Fruit fly (Drosophila melanogaster) whole organism, embryonic: ENCODE results near the gene CG4074.

Experiments used
- Atf3 ChIP-seq: fragments of 200-800 bp; sonication (Bioruptor generic); optimal IDR thresholded peaks from 3 replicates; lab custom pipeline; 2016; ENCODE audit warnings: missing biosample characterization, missing genetic modification characterization
- Atf6 ChIP-seq: fragments of 200-800 bp; sonication (Bioruptor generic); IDR thresholded peaks from 2 replicates; pipeline ENCODE4 v1.3.6; 2022; ENCODE audit warnings: missing biosample characterization, missing genetic modification characterization
- CG10147 ChIP-seq: fragments of 200-800 bp; sonication (Bioruptor generic); optimal IDR thresholded peaks from 2 replicates; lab custom pipeline; 2019; ENCODE audit warnings: missing biosample characterization, mild to moderate bottlenecking, missing genetic modification characterization, moderate library complexity
- CG10979 ChIP-seq: fragments of 200-800 bp; sonication (Bioruptor generic); optimal IDR thresholded peaks from 2 replicates; lab custom pipeline; 2018; ENCODE audit warnings: missing biosample characterization, mild to moderate bottlenecking, missing genetic modification characterization, moderate library complexity
- CG11247 ChIP-seq: fragments of 200-800 bp; sonication (Bioruptor generic); IDR thresholded peaks from 2 replicates; pipeline ENCODE4 v1.3.6; 2022; ENCODE audit warnings: missing biosample characterization, missing genetic modification characterization
- CG11456 ChIP-seq: fragments of 200-800 bp; sonication (Bioruptor generic); IDR thresholded peaks from 3 replicates; pipeline ENCODE4 v1.3.6; 2022; ENCODE audit warnings: missing biosample characterization, missing genetic modification characterization
- CG12391 ChIP-seq: fragments of 200-800 bp; sonication (Bioruptor generic); optimal IDR thresholded peaks from 3 replicates; lab custom pipeline; 2018; ENCODE audit warnings: missing biosample characterization, mild to moderate bottlenecking, missing genetic modification characterization, moderate library complexity
- CG13424 ChIP-seq: fragments of 200-800 bp; sonication (Bioruptor generic); optimal IDR thresholded peaks from 2 replicates; lab custom pipeline; 2019; ENCODE audit warnings: missing biosample characterization, mild to moderate bottlenecking, missing genetic modification characterization, moderate library complexity
- CG13624 ChIP-seq: fragments of 200-800 bp; sonication (Bioruptor generic); optimal IDR thresholded peaks from 2 replicates; lab custom pipeline; 2016; ENCODE audit warnings: missing biosample characterization, missing genetic modification characterization
- CG14050 ChIP-seq: fragments of 200-800 bp; sonication (Bioruptor generic); IDR thresholded peaks from 3 replicates; pipeline ENCODE4 v1.3.6; 2022; ENCODE audit warnings: missing biosample characterization, missing genetic modification characterization
- CG15269 ChIP-seq: fragments of 200-800 bp; sonication (Bioruptor generic); optimal IDR thresholded peaks from 2 replicates; lab custom pipeline; 2018; ENCODE audit warnings: missing biosample characterization, mild to moderate bottlenecking, missing genetic modification characterization, moderate library complexity
- CG1529 ChIP-seq: fragments of 200-800 bp; sonication (Bioruptor generic); optimal IDR thresholded peaks from 3 replicates; lab custom pipeline; 2018; ENCODE audit warnings: missing biosample characterization, missing genetic modification characterization
- CG16815 ChIP-seq: fragments of 200-800 bp; sonication (Bioruptor generic); optimal IDR thresholded peaks from 3 replicates; lab custom pipeline; 2017; ENCODE audit warnings: missing biosample characterization, mild to moderate bottlenecking, missing genetic modification characterization
- CG17568 ChIP-seq: fragments of 200-800 bp; sonication (Bioruptor generic); optimal IDR thresholded peaks from 2 replicates; lab custom pipeline; 2018; ENCODE audit warnings: missing biosample characterization, mild to moderate bottlenecking, missing genetic modification characterization, moderate library complexity
- CG1832 ChIP-seq: fragments of 200-800 bp; sonication (Bioruptor generic); optimal IDR thresholded peaks from 2 replicates; lab custom pipeline; 2017; ENCODE audit warnings: missing biosample characterization, mild to moderate bottlenecking, missing genetic modification characterization, inconsistent platforms
- CG2129 ChIP-seq: fragments of 200-800 bp; sonication (Bioruptor generic); IDR thresholded peaks from 2 replicates; pipeline ENCODE4 v1.3.6; 2022; ENCODE audit warnings: missing biosample characterization, missing genetic modification characterization; ENCODE audit not compliant: partially characterized antibody
- CG2889 ChIP-seq: fragments of 200-800 bp; sonication (Bioruptor generic); IDR thresholded peaks from 3 replicates; pipeline ENCODE4 v1.3.6; 2022; ENCODE audit warnings: missing biosample characterization, missing genetic modification characterization
- CG33557 ChIP-seq: fragments of 200-800 bp; sonication (Bioruptor generic); optimal IDR thresholded peaks from 2 replicates; lab custom pipeline; 2019; ENCODE audit warnings: missing biosample characterization, mild to moderate bottlenecking, missing genetic modification characterization, moderate library complexity
- CG4424 ChIP-seq: fragments of 200-800 bp; sonication (Bioruptor generic); optimal IDR thresholded peaks from 3 replicates; lab custom pipeline; 2016; ENCODE audit warnings: missing biosample characterization, missing genetic modification characterization
- CG6813 ChIP-seq: fragments of 200-800 bp; sonication (Bioruptor generic); optimal IDR thresholded peaks from 2 replicates; lab custom pipeline; 2017; ENCODE audit warnings: missing biosample characterization, missing genetic modification characterization, mild to moderate bottlenecking, moderate library complexity, missing genetic modification reagents
- CG9817 ChIP-seq: fragments of 200-800 bp; sonication (Bioruptor generic); optimal IDR thresholded peaks from 2 replicates; lab custom pipeline; 2018; ENCODE audit warnings: missing biosample characterization, mild to moderate bottlenecking, missing genetic modification characterization, moderate library complexity
- Dip2 ChIP-seq: fragments of 200-800 bp; sonication (Bioruptor generic); IDR thresholded peaks from 2 replicates; pipeline ENCODE4 v1.3.6; 2022; ENCODE audit warnings: missing biosample characterization, missing genetic modification characterization
- Dip3 ChIP-seq: fragments of 200-800 bp; sonication (Bioruptor generic); optimal IDR thresholded peaks from 3 replicates; lab custom pipeline; 2016; ENCODE audit warnings: missing biosample characterization, missing genetic modification characterization
- Hand ChIP-seq: fragments of 200-800 bp; sonication (Bioruptor generic); optimal IDR thresholded peaks from 2 replicates; lab custom pipeline; 2017; ENCODE audit warnings: mild to moderate bottlenecking, missing biosample characterization, missing genetic modification reagents, missing genetic modification characterization
- MESR4 ChIP-seq: fragments of 200-800 bp; sonication (Bioruptor generic); optimal IDR thresholded peaks from 2 replicates; lab custom pipeline; 2018; ENCODE audit warnings: missing biosample characterization, mild to moderate bottlenecking, missing genetic modification characterization, moderate library complexity
- Nf-YC ChIP-seq: fragments of 200-800 bp; optimal IDR thresholded peaks from 3 replicates; lab custom pipeline; 2019; ENCODE audit warnings: missing biosample characterization, mild to moderate bottlenecking, missing genetic modification characterization, moderate library complexity
- NfI ChIP-seq: fragments of 200-800 bp; sonication (Bioruptor generic); optimal IDR thresholded peaks from 3 replicates; lab custom pipeline; 2018; ENCODE audit warnings: missing biosample characterization, mild to moderate bottlenecking, missing genetic modification characterization, moderate library complexity
- Pdp1 ChIP-seq, 2 experiments: fragments of 200-800 bp; sonication (Bioruptor generic); optimal IDR thresholded peaks; 3 replicates each; lab custom pipeline; 2016; ENCODE audit warnings: missing biosample characterization in 2 of 2, missing genetic modification characterization in 2 of 2, mild to moderate bottlenecking in 1 of 2, moderate library complexity in 1 of 2
- Ravus ChIP-seq: fragments of 200-800 bp; sonication (Bioruptor generic); IDR thresholded peaks from 2 replicates; pipeline ENCODE4 v1.3.6; 2022; ENCODE audit warnings: missing biosample characterization, missing genetic modification characterization
- Sox100B ChIP-seq: fragments of 200-800 bp; sonication (Bioruptor generic); optimal IDR thresholded peaks from 3 replicates; lab custom pipeline; 2018; ENCODE audit warnings: missing biosample characterization, mild to moderate bottlenecking, missing genetic modification characterization
- Vsx1 ChIP-seq: fragments of 200-800 bp; sonication (Bioruptor generic); optimal IDR thresholded peaks from 2 replicates; lab custom pipeline; 2017; ENCODE audit warnings: missing biosample characterization, mild to moderate bottlenecking, missing genetic modification characterization, missing genetic modification reagents
- Xrp1 ChIP-seq: fragments of 200-800 bp; sonication (Bioruptor generic); IDR thresholded peaks from 2 replicates; pipeline ENCODE4 v1.3.6; 2022; ENCODE audit warnings: missing biosample characterization, missing genetic modification characterization
- abd-A ChIP-seq: fragments of 200-800 bp; sonication (Bioruptor generic); optimal IDR thresholded peaks from 3 replicates; lab custom pipeline; 2019; ENCODE audit warnings: missing biosample characterization, mild to moderate bottlenecking, missing genetic modification characterization, moderate library complexity
- disco-r ChIP-seq: fragments of 200-800 bp; sonication (Bioruptor generic); optimal IDR thresholded peaks from 2 replicates; lab custom pipeline; 2016; ENCODE audit warnings: missing biosample characterization, missing genetic modification characterization
- fd96Cb ChIP-seq: fragments of 200-800 bp; sonication (Bioruptor generic); optimal IDR thresholded peaks from 2 replicates; lab custom pipeline; 2018; ENCODE audit warnings: missing biosample characterization, mild to moderate bottlenecking, missing genetic modification characterization, moderate library complexity
- hkb ChIP-seq, 2 experiments: fragments of 200-800 bp in 1 of 2; fragments of >200 bp in 1 of 2; sonication (Bioruptor generic) in 1 of 2; IDR thresholded peaks in 1 of 2; optimal IDR thresholded peaks in 1 of 2; 2 replicates each; pipeline versions ENCODE4 v1.3.6 to Lab custom; 2017 to 2022; ENCODE audit warnings: missing biosample characterization in 1 of 2, missing genetic modification characterization in 1 of 2
- ind ChIP-seq: fragments of 200-800 bp; sonication (Bioruptor generic); optimal IDR thresholded peaks from 3 replicates; lab custom pipeline; 2016; ENCODE audit warnings: missing biosample characterization, missing genetic modification characterization
- insv ChIP-seq, 2 experiments: fragments of 200-800 bp; sonication (Bioruptor generic); optimal IDR thresholded peaks; 3 replicates each; lab custom pipeline; 2016 to 2018; ENCODE audit warnings: missing biosample characterization in 2 of 2, missing genetic modification characterization in 2 of 2
- knrl ChIP-seq: fragments of 200-800 bp; sonication (Bioruptor generic); IDR thresholded peaks from 3 replicates; pipeline ENCODE4 v1.3.6; 2022; ENCODE audit warnings: missing biosample characterization, missing genetic modification characterization; ENCODE audit not compliant: partially characterized antibody
- prd ChIP-seq, 3 experiments: fragments of >200 bp in 2 of 3; fragments of 200-800 bp in 1 of 3; sonication (Bioruptor generic) in 1 of 3; optimal IDR thresholded peaks in 2 of 3; IDR thresholded peaks in 1 of 3; 2 replicates in 2 of 3; 3 replicates in 1 of 3; pipeline versions ENCODE4 v1.3.6 to Lab custom; 2017 to 2022; ENCODE audit warnings: missing biosample characterization in 1 of 3, missing genetic modification characterization in 1 of 3
- pros ChIP-seq: fragments of 200-800 bp; sonication (Bioruptor generic); optimal IDR thresholded peaks from 3 replicates; lab custom pipeline; 2019; ENCODE audit warnings: missing biosample characterization, mild to moderate bottlenecking, missing genetic modification characterization, moderate library complexity
- psq ChIP-seq: fragments of 200-800 bp; sonication (Bioruptor generic); optimal IDR thresholded peaks from 2 replicates; lab custom pipeline; 2017; ENCODE audit warnings: missing biosample characterization, missing genetic modification characterization
- sens ChIP-seq: fragments of 200-800 bp; sonication (Bioruptor generic); peaks from one replicate; lab custom pipeline; 2016; ENCODE audit warnings: missing biosample characterization, missing genetic modification characterization
- slou ChIP-seq: fragments of 200-800 bp; sonication (Bioruptor generic); optimal IDR thresholded peaks from 3 replicates; lab custom pipeline; 2016; ENCODE audit warnings: missing biosample characterization, missing genetic modification characterization
- stc ChIP-seq: fragments of 200-800 bp; sonication (Bioruptor generic); IDR thresholded peaks from 2 replicates; pipeline ENCODE4 v1.3.6; 2022; ENCODE audit warnings: missing biosample characterization, missing genetic modification characterization
- stwl ChIP-seq: fragments of 200-800 bp; sonication (Bioruptor generic); optimal IDR thresholded peaks from 3 replicates; lab custom pipeline; 2018; ENCODE audit warnings: missing biosample characterization, mild to moderate bottlenecking, missing genetic modification characterization, moderate library complexity
- yki ChIP-seq: fragments of >200 bp; optimal IDR thresholded peaks from 3 replicates; lab custom pipeline; 2018

The CG4074 gene

dm6 chr3L:20778224-20779063, 9.1 kb upstream of the CG4074 start, which contains the start of the genes Pex16 and Pex14 (continued):
- no peak; the same call in 1 of the 2 replicates for TF ChIP-seq Ravus
- no peak for TF ChIP-seq CG2129 (GFP tag; lab: Robert Waterston, UW)
- no peak for TF ChIP-seq CG6813
- no peak for TF ChIP-seq abd-A (tag; lab: Kevin White, UChicago)
- TF ChIP-seq yki (lab: Kevin White, UChicago), result no peak
- TF ChIP-seq CG1529, result peak; percentile 23
- peak; percentile 69 for TF ChIP-seq Xrp1 (GFP tag; lab: Robert Waterston, UW)
- peak; percentile 60; the same call in 1 of the 2 replicates for TF ChIP-seq Atf6 (GFP tag; lab: Robert Waterston, UW)
- TF ChIP-seq pros (GFP tag; lab: Kevin White, UChicago), result no peak
- TF ChIP-seq knrl (GFP tag; lab: Robert Waterston, UW), result no peak
- peak; percentile 81 for TF ChIP-seq CG2889
- TF ChIP-seq CG13424 (tag; lab: Kevin White, UChicago), result peak; percentile 70
- TF ChIP-seq Sox100B (GFP tag; lab: Kevin White, UChicago), result no peak
- no peak for TF ChIP-seq Hand (GFP tag; lab: Kevin White, UChicago)
- TF ChIP-seq Dip3 (GFP tag; lab: Kevin White, UChicago), result peak; percentile 69
- peak; percentile 58 for TF ChIP-seq fd96Cb (tag; lab: Kevin White, UChicago)
- TF ChIP-seq prd (optimal IDR thresholded peaks at IDR 0.05; lab: Kevin White, UChicago), result no peak
- peak; percentile 83 for TF ChIP-seq prd (GFP tag; IDR thresholded peaks at IDR 0.05; lab: Robert Waterston, UW)
- TF ChIP-seq CG13624 (GFP tag; lab: Kevin White, UChicago), result peak; percentile 78
- peak; percentile 47 for TF ChIP-seq Nf-YC (tag; lab: Kevin White, UChicago)
- peak; percentile 68 for TF ChIP-seq CG15269 (tag; lab: Kevin White, UChicago)
- TF ChIP-seq Pdp1 (GFP tag; optimal IDR thresholded peaks at IDR 0.05; lab: Kevin White, UChicago), result peak; percentile 68 to 82
- peak; percentile 76 for TF ChIP-seq CG9817 (tag; lab: Kevin White, UChicago)
- TF ChIP-seq CG33557, result peak; percentile 6
- peak; percentile 45; the same call in 2 of the 3 replicates for TF ChIP-seq CG14050 (GFP tag; lab: Robert Waterston, UW)
- TF ChIP-seq Dip2 (GFP tag; lab: Robert Waterston, UW), result no peak
- TF ChIP-seq CG11247, result peak; percentile 73
- peak; percentile 75 for TF ChIP-seq Atf3 (GFP tag; lab: Kevin White, UChicago)
- TF ChIP-seq CG17568 (GFP tag; lab: Kevin White, UChicago), result no peak
- no peak for TF ChIP-seq Vsx1
- peak; percentile 48 for TF ChIP-seq slou
- peak; percentile 85 for TF ChIP-seq CG11456 (GFP tag; lab: Robert Waterston, UW)
- TF ChIP-seq CG1832 (GFP tag; lab: Kevin White, UChicago), result no peak
- TF ChIP-seq stwl (tag; lab: Kevin White, UChicago), result peak; percentile 30
- peak; percentile 32 for TF ChIP-seq psq (GFP tag; lab: Kevin White, UChicago)
- peak; percentile 71 for TF ChIP-seq CG4424
- peak; percentile 71 for TF ChIP-seq CG16815 (GFP tag; lab: Kevin White, UChicago)
- TF ChIP-seq sens (GFP tag; lab: Kevin White, UChicago), result peak; percentile 96
- peak; percentile 79 for TF ChIP-seq CG12391
- no peak for TF ChIP-seq stc (GFP tag; lab: Robert Waterston, UW)
- TF ChIP-seq insv (GFP tag; optimal IDR thresholded peaks at IDR 0.05; lab: Kevin White, UChicago), result peak in 1 of 2 experiments; percentile 0
- peak; percentile 69 for TF ChIP-seq NfI (GFP tag; lab: Kevin White, UChicago)
- peak; percentile 81 for TF ChIP-seq ind (GFP tag; lab: Kevin White, UChicago)
- no peak for TF ChIP-seq hkb (optimal IDR thresholded peaks at IDR 0.05; lab: Kevin White, UChicago)
- no peak for TF ChIP-seq hkb (GFP tag; IDR thresholded peaks at IDR 0.05; lab: Robert Waterston, UW)
- peak; percentile 67 for TF ChIP-seq MESR4 (GFP tag; lab: Kevin White, UChicago)
- TF ChIP-seq CG10147 (GFP tag; lab: Kevin White, UChicago), result no peak
- peak; percentile 48 for TF ChIP-seq disco-r (GFP tag; lab: Kevin White, UChicago)
- peak; percentile 39 for TF ChIP-seq CG10979 (tag; lab: Kevin White, UChicago)
